Fruit fly (Drosophila melanogaster) whole organism, adult: Measurements from ENCODE around the gene CG43117.

Experiments used
- CG11617 ChIP-seq: fragments of 200-800 bp; sonication (Bioruptor generic); optimal IDR thresholded peaks from 2 replicates; lab custom pipeline; 2017; ENCODE audit warnings: mild to moderate bottlenecking, missing biosample characterization, missing genetic modification reagents, missing genetic modification characterization
- CG12768 ChIP-seq: fragments of 200-800 bp; sonication (Bioruptor generic); optimal IDR thresholded peaks from 2 replicates; lab custom pipeline; 2017; ENCODE audit warnings: missing biosample characterization, missing genetic modification characterization, mild to moderate bottlenecking, moderate library complexity, missing genetic modification reagents
- CG14711 ChIP-seq: fragments of 200-800 bp; sonication (Bioruptor generic); optimal IDR thresholded peaks from 2 replicates; lab custom pipeline; 2018; ENCODE audit warnings: missing biosample characterization, mild to moderate bottlenecking, missing genetic modification characterization, moderate library complexity
- CG1620 ChIP-seq: fragments of 200-800 bp; sonication (Bioruptor generic); optimal IDR thresholded peaks from 2 replicates; lab custom pipeline; 2016; ENCODE audit warnings: missing biosample characterization, missing genetic modification characterization
- CG33017 ChIP-seq: fragments of 200-800 bp; sonication (Bioruptor generic); optimal IDR thresholded peaks from 2 replicates; lab custom pipeline; 2018; ENCODE audit warnings: missing biosample characterization, mild to moderate bottlenecking, missing genetic modification characterization, moderate library complexity
- CG5204 ChIP-seq: fragments of 200-800 bp; sonication (Bioruptor generic); optimal IDR thresholded peaks from 2 replicates; lab custom pipeline; 2016; ENCODE audit warnings: missing biosample characterization, missing genetic modification characterization
- CG7045 ChIP-seq: fragments of 200-800 bp; sonication (Bioruptor generic); optimal IDR thresholded peaks from 2 replicates; lab custom pipeline; 2017; ENCODE audit warnings: missing biosample characterization, mild to moderate bottlenecking, missing genetic modification characterization
- CG7101 ChIP-seq: fragments of 200-800 bp; sonication (Bioruptor generic); optimal IDR thresholded peaks from 2 replicates; lab custom pipeline; 2018; ENCODE audit warnings: missing biosample characterization, mild to moderate bottlenecking, missing genetic modification characterization, moderate library complexity
- Clk ChIP-seq: fragments of 200-800 bp; sonication (Bioruptor generic); optimal IDR thresholded peaks from 2 replicates; lab custom pipeline; 2017; ENCODE audit warnings: missing biosample characterization, missing genetic modification characterization
- Crg-1 ChIP-seq: fragments of 200-800 bp; sonication (Bioruptor generic); optimal IDR thresholded peaks from 2 replicates; lab custom pipeline; 2016; ENCODE audit warnings: missing biosample characterization, missing genetic modification characterization
- Hr96 ChIP-seq: fragments of 200-800 bp; sonication (Bioruptor generic); optimal IDR thresholded peaks from 2 replicates; lab custom pipeline; 2016; ENCODE audit warnings: missing biosample characterization, missing genetic modification characterization
- Mnt ChIP-seq: fragments of 200-800 bp; sonication (Bioruptor generic); optimal IDR thresholded peaks from 2 replicates; lab custom pipeline; 2016; ENCODE audit warnings: missing biosample characterization, mild to moderate bottlenecking, missing genetic modification characterization
- bab1 ChIP-seq: fragments of 200-800 bp; sonication (Bioruptor generic); optimal IDR thresholded peaks from 3 replicates; lab custom pipeline; 2019; ENCODE audit warnings: missing biosample characterization, mild to moderate bottlenecking, missing genetic modification characterization, moderate library complexity
- cic ChIP-seq: fragments of 200-800 bp; sonication (Bioruptor generic); optimal IDR thresholded peaks from 2 replicates; lab custom pipeline; 2017; ENCODE audit warnings: missing biosample characterization, mild to moderate bottlenecking, missing genetic modification characterization, moderate library complexity
- cnc ChIP-seq, 2 experiments: fragments of >200 bp; optimal IDR thresholded peaks; 2 replicates each; lab custom pipeline; 2017
- kay ChIP-seq: fragments of 200-800 bp; sonication (Bioruptor generic); peaks from one replicate; lab custom pipeline; 2016; ENCODE audit warnings: missing biosample characterization, missing genetic modification characterization, borderline replicate concordance
- ovo ChIP-seq: fragments of 200-800 bp; sonication (Bioruptor generic); optimal IDR thresholded peaks from 2 replicates; lab custom pipeline; 2016; ENCODE audit warnings: missing biosample characterization, missing genetic modification characterization
- pad ChIP-seq: fragments of 200-800 bp; sonication (Bioruptor generic); optimal IDR thresholded peaks from 3 replicates; lab custom pipeline; 2017; ENCODE audit warnings: missing biosample characterization, missing genetic modification characterization, mild to moderate bottlenecking, moderate library complexity, missing genetic modification reagents
- tj ChIP-seq: fragments of 200-800 bp; sonication (Bioruptor generic); optimal IDR thresholded peaks from 3 replicates; lab custom pipeline; 2017; ENCODE audit warnings: missing biosample characterization, mild to moderate bottlenecking, missing genetic modification characterization, moderate library complexity
- toe ChIP-seq: fragments of 200-800 bp; sonication (Bioruptor generic); optimal IDR thresholded peaks from 2 replicates; lab custom pipeline; 2016; ENCODE audit warnings: missing biosample characterization, missing genetic modification characterization

CG43117 gene

dm6 chr3R:26483657-26484056 is 29.1 kb downstream of the CG43117 start:
- TF ChIP-seq bab1 (GFP tag; lab: Kevin White, UChicago), result no peak
- TF ChIP-seq cnc (optimal IDR thresholded peaks at IDR 0.05; lab: Kevin White, UChicago), result no peak
- TF ChIP-seq CG1620 (GFP tag; lab: Kevin White, UChicago), result no peak
- TF ChIP-seq ovo (GFP tag; lab: Kevin White, UChicago), result no peak
- TF ChIP-seq CG14711 (tag; lab: Kevin White, UChicago), result no peak
- no peak for TF ChIP-seq CG12768 (GFP tag; lab: Kevin White, UChicago)
- no peak for TF ChIP-seq pad (GFP tag; lab: Kevin White, UChicago)
- TF ChIP-seq toe, result no peak
- TF ChIP-seq Clk, result no peak
- TF ChIP-seq CG7101 (tag; lab: Kevin White, UChicago), result no peak
- TF ChIP-seq CG5204 (GFP tag; lab: Kevin White, UChicago), result no peak
- no peak for TF ChIP-seq cic (GFP tag; lab: Kevin White, UChicago)

dm6 chr3R:26484511-26484910 is 29.9 kb downstream of the CG43117 start:
- no peak for TF ChIP-seq Mnt (GFP tag; lab: Kevin White, UChicago)
- TF ChIP-seq bab1 (GFP tag; lab: Kevin White, UChicago), result no peak

dm6 chr3R:26485240-26485865 is 30.8 kb downstream of the CG43117 start:
- TF ChIP-seq ovo (GFP tag; lab: Kevin White, UChicago) (no peak), bab1 (GFP tag; lab: Kevin White, UChicago) (no peak), CG5204 (GFP tag; lab: Kevin White, UChicago) (no peak), pad (GFP tag; lab: Kevin White, UChicago) (no peak), CG7101 (tag; lab: Kevin White, UChicago) (no peak), tj (GFP tag; lab: Kevin White, UChicago) (no peak), CG14711 (tag; lab: Kevin White, UChicago) (no peak), cnc (optimal IDR thresholded peaks at IDR 0.05; lab: Kevin White, UChicago) (no peak), kay (no peak), CG12768 (GFP tag; lab: Kevin White, UChicago) (no peak), CG33017 (no peak), Crg-1 (no peak), Clk (no peak), CG7045 (GFP tag; lab: Kevin White, UChicago) (no peak), CG11617 (GFP tag; lab: Kevin White, UChicago) (no peak), toe (no peak)

- TF ChIP-seq CG12768 (GFP tag; lab: Kevin White, UChicago) (no peak), tj (GFP tag; lab: Kevin White, UChicago) (no peak), toe (no peak), CG33017 (no peak), Hr96 (GFP tag; lab: Kevin White, UChicago) (no peak), CG11617 (GFP tag; lab: Kevin White, UChicago) (no peak), ovo (GFP tag; lab: Kevin White, UChicago) (no peak), CG5204 (GFP tag; lab: Kevin White, UChicago) (no peak), bab1 (GFP tag; lab: Kevin White, UChicago) (no peak), CG1620 (GFP tag; lab: Kevin White, UChicago) (no peak), CG7045 (GFP tag; lab: Kevin White, UChicago) (no peak)
Observed at dm6 chr3R:26489456-26489855, 34.9 kb downstream of the CG43117 start.

- TF ChIP-seq CG33017 (peak; percentile 4), pad (GFP tag; lab: Kevin White, UChicago) (no peak)
Observed at dm6 chr3R:26494247-26494646, 39.7 kb downstream of the CG43117 start.

dm6 chr3R:26496356-26496755 is 41.8 kb downstream of the CG43117 start:
- TF ChIP-seq ovo (GFP tag; lab: Kevin White, UChicago) (no peak), kay (peak; percentile 1), Mnt (GFP tag; lab: Kevin White, UChicago) (no peak)

- TF ChIP-seq CG11617 (GFP tag; lab: Kevin White, UChicago) (no peak), toe (no peak), CG7101 (tag; lab: Kevin White, UChicago) (no peak), kay (no peak), Hr96 (GFP tag; lab: Kevin White, UChicago) (no peak), cnc (optimal IDR thresholded peaks at IDR 0.05; lab: Kevin White, UChicago) (no peak), bab1 (GFP tag; lab: Kevin White, UChicago) (no peak), CG12768 (GFP tag; lab: Kevin White, UChicago) (no peak)
Observed at dm6 chr3R:26499136-26499535, 44.5 kb downstream of the CG43117 start.

dm6 chr3R:26500355-26500754 is 45.8 kb downstream of the CG43117 start:
- TF ChIP-seq Mnt (GFP tag; lab: Kevin White, UChicago), result no peak
